Worm (Caenorhabditis elegans): ENCODE results near the gene swm-1.

- TF ChIP-seq sptf-1 (tag; optimal IDR thresholded peaks at IDR 0.05) (no peak), unc-62 (GFP tag; optimal IDR thresholded peaks at IDR 0.05) (no peak), nhr-237 (tag; optimal IDR thresholded peaks at IDR 0.05) (no peak), elt-1 (tag; optimal IDR thresholded peaks at IDR 0.05; ENCODE audit: borderline replicate concordance, insufficient read depth) (no peak), nhr-12 (tag; optimal IDR thresholded peaks at IDR 0.05) (no peak), mab-5 (tag; optimal IDR thresholded peaks at IDR 0.05) (no peak), zip-8 (tag; optimal IDR thresholded peaks at IDR 0.05) (no peak), snpc-4 (tag; optimal IDR thresholded peaks at IDR 0.05) (no peak), elt-3 (tag; optimal IDR thresholded peaks at IDR 0.05) (no peak)
These were observed 43.8 kb upstream of the swm-1 start, which contains the start of gene F21C10.9 for ce11 chrV:9098280-9098973.

All from whole organism, mixed stage, embryonic.